Worm (Caenorhabditis elegans) whole organism, L2 larva: ENCODE results near the gene nas-37.

Experiments
- crh-2 ChIP-seq: sonication (generic microtip); optimal IDR thresholded peaks from 2 replicates; lab custom pipeline; 2017; ENCODE audit warnings: missing biosample characterization, missing genetic modification characterization
- elt-1 ChIP-seq: fragments of 150-350 bp; optimal IDR thresholded peaks from 2 replicates; lab custom pipeline; 2014; ENCODE audit warnings: missing biosample characterization, missing genetic modification characterization
- lin-13 ChIP-seq: fragments of 150-350 bp; optimal IDR thresholded peaks from 2 replicates; lab custom pipeline; 2014; ENCODE audit warnings: missing biosample characterization, missing genetic modification reagents, missing genetic modification characterization
- mab-5 ChIP-seq: fragments of 150-350 bp; optimal IDR thresholded peaks from 2 replicates; lab custom pipeline; 2014; ENCODE audit warnings: missing biosample characterization, missing genetic modification characterization
- nhr-11 ChIP-seq: fragments of 150-350 bp; optimal IDR thresholded peaks from 2 replicates; lab custom pipeline; 2014; ENCODE audit warnings: missing biosample characterization, missing genetic modification characterization
- nhr-12 ChIP-seq: fragments of 150-350 bp; optimal IDR thresholded peaks from 2 replicates; lab custom pipeline; 2014; ENCODE audit warnings: missing biosample characterization, missing genetic modification characterization
- nhr-77 ChIP-seq: fragments of 150-350 bp; optimal IDR thresholded peaks from 2 replicates; lab custom pipeline; 2014; ENCODE audit warnings: missing biosample characterization, missing genetic modification characterization
- sem-4 ChIP-seq: fragments of 150-350 bp; optimal IDR thresholded peaks from 2 replicates; lab custom pipeline; 2014; ENCODE audit warnings: missing biosample characterization, missing genetic modification reagents, missing genetic modification characterization
- ztf-1 ChIP-seq: fragments of 200-800 bp; sonication (Bioruptor generic); conservative IDR thresholded peaks from 2 replicates; pipeline ENCODE4 v1.3.6; 2022; ENCODE audit warnings: missing genetic modification characterization, missing compliant biosample characterization

DNA sequence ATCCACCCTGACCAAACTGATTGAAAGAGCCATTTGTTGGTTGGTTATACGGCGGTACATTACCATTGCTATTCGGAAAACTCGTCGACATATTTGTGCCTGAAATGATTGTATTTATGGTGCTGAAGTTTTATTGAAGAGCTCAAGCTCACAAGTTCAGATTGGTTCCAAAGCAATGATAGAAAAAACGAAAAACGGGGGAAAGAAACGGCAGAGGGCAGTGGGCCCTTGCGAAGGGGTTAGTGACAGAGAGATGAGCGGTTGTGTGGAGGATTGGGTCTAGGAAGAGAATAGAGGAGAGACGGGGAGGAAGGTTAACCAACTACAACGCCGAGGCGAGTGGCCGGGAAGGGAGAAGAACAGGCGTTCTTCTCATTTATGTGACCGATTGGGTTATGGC is 17.5 kb downstream of the nas-37 start, which contains the start of gene nra-3:
- TF ChIP-seq nhr-77: no peak
- no peak for TF ChIP-seq nhr-11 (tag; lab: Kevin White, UChicago)
- TF ChIP-seq lin-13 (GFP tag; lab: Kevin White, UChicago): no peak
- no peak for TF ChIP-seq crh-2 (tag; lab: Kevin White, UChicago)
- TF ChIP-seq mab-5 (tag; lab: Kevin White, UChicago): no peak
- no peak for TF ChIP-seq elt-1
- no peak for TF ChIP-seq ztf-1 (GFP tag; lab: Robert Waterston, UW)
- no peak for TF ChIP-seq nhr-12
- no peak for TF ChIP-seq sem-4 (tag; lab: Kevin White, UChicago)
